In genomic region chr3R:15634135-15634534, dm6 we compare ENCODE assay signal across 4 fruit fly cellular contexts.
TF ChIP-seq lines count a peak whose summit lies in the region.

No protein-coding gene starts in this region.

- no peak for TF ChIP-seq CTCF in whole organism, embryonic (GFP tag; optimal IDR thresholded peaks at IDR 0.05; lab: Kevin White, UChicago)

TF ChIP-seq in whole organism, embryonic, 481 proteins besides CTCF, POLR2A, EP300 and RAD21 (continues in another document):
- TF ChIP-seq CG16863 (GFP tag; optimal IDR thresholded peaks at IDR 0.05; lab: Kevin White, UChicago) = no peak
- TF ChIP-seq BEAF-32 (GFP tag; optimal IDR thresholded peaks at IDR 0.05; lab: Kevin White, UChicago) = no peak
- no peak for TF ChIP-seq fd102C (GFP tag; optimal IDR thresholded peaks at IDR 0.05; lab: Kevin White, UChicago)
- TF ChIP-seq Rx (GFP tag; IDR thresholded peaks at IDR 0.05; lab: Robert Waterston, UW) = no peak
- no peak for TF ChIP-seq CG3726 (GFP tag; IDR thresholded peaks at IDR 0.05; lab: Robert Waterston, UW)
- no peak for TF ChIP-seq Scr (GFP tag; IDR thresholded peaks at IDR 0.05; lab: Robert Waterston, UW; ENCODE audit: partially characterized antibody)
- peak; percentile 46 for TF ChIP-seq corto (GFP tag; optimal IDR thresholded peaks at IDR 0.05; lab: Kevin White, UChicago)
- no peak for TF ChIP-seq Fer1 (GFP tag; optimal IDR thresholded peaks at IDR 0.05; lab: Kevin White, UChicago)
- TF ChIP-seq tna (GFP tag; IDR thresholded peaks at IDR 0.05; lab: Robert Waterston, UW; ENCODE audit: partially characterized antibody) = no peak
- no peak for TF ChIP-seq Nf-YA (GFP tag; IDR thresholded peaks at IDR 0.05; lab: Robert Waterston, UW)
- peak; percentile 14 for TF ChIP-seq Sox102F (GFP tag; optimal IDR thresholded peaks at IDR 0.05; lab: Kevin White, UChicago)
- TF ChIP-seq pita (GFP tag; optimal IDR thresholded peaks at IDR 0.05; lab: Kevin White, UChicago) = no peak
- TF ChIP-seq D19A (tag; optimal IDR thresholded peaks at IDR 0.05; lab: Kevin White, UChicago) = peak; percentile 68
- TF ChIP-seq lbe (GFP tag; optimal IDR thresholded peaks at IDR 0.05; lab: Kevin White, UChicago) = peak; percentile 48
- TF ChIP-seq nerfin-1 (tag; optimal IDR thresholded peaks at IDR 0.05; lab: Kevin White, UChicago) = no peak
- no peak for TF ChIP-seq CG6765 (GFP tag; optimal IDR thresholded peaks at IDR 0.05; lab: Kevin White, UChicago)
- peak in 1 of 2 experiments; percentile 9 for TF ChIP-seq bsh (GFP tag; optimal IDR thresholded peaks at IDR 0.05; lab: Kevin White, UChicago)
- TF ChIP-seq CG6254 (GFP tag; optimal IDR thresholded peaks at IDR 0.05; lab: Kevin White, UChicago) = no peak
- TF ChIP-seq pros (GFP tag; optimal IDR thresholded peaks at IDR 0.05; lab: Kevin White, UChicago) = no peak
- TF ChIP-seq CG17359 (tag; optimal IDR thresholded peaks at IDR 0.05; lab: Kevin White, UChicago) = no peak
- TF ChIP-seq Rfx (GFP tag; IDR thresholded peaks at IDR 0.05; lab: Robert Waterston, UW) = no peak
- TF ChIP-seq Dref (GFP tag; IDR thresholded peaks at IDR 0.05; lab: Robert Waterston, UW) = no peak
- TF ChIP-seq CG3838 (GFP tag; optimal IDR thresholded peaks at IDR 0.05; lab: Kevin White, UChicago) = no peak
- TF ChIP-seq Atf6 (GFP tag; IDR thresholded peaks at IDR 0.05; lab: Robert Waterston, UW) = no peak

TF ChIP-seq in whole organism, prepupa, 60 proteins besides CTCF, POLR2A, EP300 and RAD21 (continues in another document):
- TF ChIP-seq CG10631 (GFP tag; optimal IDR thresholded peaks at IDR 0.05; lab: Kevin White, UChicago) (peak; percentile 76), Gug (GFP tag; IDR thresholded peaks at IDR 0.05; lab: Robert Waterston, UW) (no peak), CG11902 (GFP tag; optimal IDR thresholded peaks at IDR 0.05; lab: Kevin White, UChicago) (peak; percentile 54), acj6 (GFP tag; optimal IDR thresholded peaks at IDR 0.05; lab: Kevin White, UChicago) (peak; percentile 71), OdsH (GFP tag; optimal IDR thresholded peaks at IDR 0.05; lab: Kevin White, UChicago) (peak; percentile 66), CG6808 (GFP tag; optimal IDR thresholded peaks at IDR 0.05; lab: Kevin White, UChicago) (peak; percentile 55), topi (GFP tag; optimal IDR thresholded peaks at IDR 0.05; lab: Kevin White, UChicago) (peak; percentile 74), Ets96B (tag; optimal IDR thresholded peaks at IDR 0.05; lab: Kevin White, UChicago) (peak; percentile 79), Sox15 (GFP tag; optimal IDR thresholded peaks at IDR 0.05; lab: Kevin White, UChicago) (peak; percentile 48), CG3032 (tag; optimal IDR thresholded peaks at IDR 0.05; lab: Kevin White, UChicago) (peak; percentile 74), Lpt (GFP tag; optimal IDR thresholded peaks at IDR 0.05; lab: Kevin White, UChicago) (no peak), CG8319 (GFP tag; optimal IDR thresholded peaks at IDR 0.05; lab: Kevin White, UChicago) (peak; percentile 11), dac (GFP tag; optimal IDR thresholded peaks at IDR 0.05; lab: Kevin White, UChicago) (no peak), CG8632 (GFP tag; optimal IDR thresholded peaks at IDR 0.05; lab: Kevin White, UChicago) (peak; percentile 57), vri (GFP tag; optimal IDR thresholded peaks at IDR 0.05; lab: Kevin White, UChicago) (peak; percentile 67), CG31627 (GFP tag; optimal IDR thresholded peaks at IDR 0.05; lab: Kevin White, UChicago) (peak; percentile 68), Met (GFP tag; optimal IDR thresholded peaks at IDR 0.05; lab: Kevin White, UChicago) (peak; percentile 71), Hr39 (GFP tag; optimal IDR thresholded peaks at IDR 0.05; lab: Kevin White, UChicago) (peak; percentile 68), Blimp-1 (GFP tag; optimal IDR thresholded peaks at IDR 0.05; lab: Kevin White, UChicago) (no peak), esn (GFP tag; optimal IDR thresholded peaks at IDR 0.05; lab: Kevin White, UChicago) (peak; percentile 80), Eip93F (GFP tag; optimal IDR thresholded peaks at IDR 0.05; lab: Kevin White, UChicago) (peak; percentile 11), CG6276 (GFP tag; optimal IDR thresholded peaks at IDR 0.05; lab: Kevin White, UChicago) (no peak), svp (GFP tag; lab: Kevin White, UChicago) (peak; percentile 91), CG7368 (GFP tag; optimal IDR thresholded peaks at IDR 0.05; lab: Kevin White, UChicago) (peak; percentile 11)

TF ChIP-seq in whole organism, pupa, 21 proteins besides CTCF, POLR2A, EP300 and RAD21:
- TF ChIP-seq Ets98B (GFP tag; IDR thresholded peaks at IDR 0.05; lab: Robert Waterston, UW) (no peak; the same call in 1 of the 2 replicates), D1 (tag; optimal IDR thresholded peaks at IDR 0.05; lab: Kevin White, UChicago) (no peak), CG9948 (tag; optimal IDR thresholded peaks at IDR 0.05; lab: Kevin White, UChicago) (peak; percentile 66), CG14655 (GFP tag; optimal IDR thresholded peaks at IDR 0.05; lab: Kevin White, UChicago) (peak; percentile 38), CG32121 (GFP tag; IDR thresholded peaks at IDR 0.05; lab: Robert Waterston, UW) (no peak), CG8159 (tag; optimal IDR thresholded peaks at IDR 0.05; lab: Kevin White, UChicago) (peak; percentile 76), CG12605 (GFP tag; IDR thresholded peaks at IDR 0.05; lab: Robert Waterston, UW) (peak; percentile 20; the same call in 1 of the 2 replicates), CG4496 (GFP tag; IDR thresholded peaks at IDR 0.05; lab: Robert Waterston, UW) (peak; percentile 43; the same call in 1 of the 3 replicates), Snoo (tag; optimal IDR thresholded peaks at IDR 0.05; lab: Kevin White, UChicago) (peak; percentile 67), CG13204 (GFP tag; optimal IDR thresholded peaks at IDR 0.05; lab: Kevin White, UChicago) (peak; percentile 11), gl (tag; optimal IDR thresholded peaks at IDR 0.05; lab: Kevin White, UChicago) (peak; percentile 8), Pif1B (GFP tag; optimal IDR thresholded peaks at IDR 0.05; lab: Kevin White, UChicago) (peak; percentile 39), Pif1A (GFP tag; optimal IDR thresholded peaks at IDR 0.05; lab: Kevin White, UChicago) (peak; percentile 55), CG8301 (tag; optimal IDR thresholded peaks at IDR 0.05; lab: Kevin White, UChicago) (peak; percentile 15), rn (GFP tag; IDR thresholded peaks at IDR 0.05; lab: Robert Waterston, UW) (no peak), fd96Ca (GFP tag; IDR thresholded peaks at IDR 0.05; lab: Robert Waterston, UW) (no peak), CG10348 (GFP tag; IDR thresholded peaks at IDR 0.05; lab: Robert Waterston, UW) (no peak), CG34367 (tag; optimal IDR thresholded peaks at IDR 0.05; lab: Kevin White, UChicago) (peak; percentile 60), CG17806 (tag; optimal IDR thresholded peaks at IDR 0.05; lab: Kevin White, UChicago) (peak; percentile 57), EcR (GFP tag; optimal IDR thresholded peaks at IDR 0.05; lab: Kevin White, UChicago) (peak; percentile 19), CG15710 (tag; optimal IDR thresholded peaks at IDR 0.05; lab: Kevin White, UChicago) (peak; percentile 73)
TF ChIP-seq in whole organism, pupa: peak in this region for 15.

TF ChIP-seq in whole organism, wandering third instar larva, 38 proteins besides CTCF, POLR2A, EP300 and RAD21 (continues in another document):
- TF ChIP-seq Rel (GFP tag; optimal IDR thresholded peaks at IDR 0.05; lab: Kevin White, UChicago) = no peak
- TF ChIP-seq Rel (tag; optimal IDR thresholded peaks at IDR 0.05; lab: Kevin White, UChicago) = no peak
- peak; percentile 72 for TF ChIP-seq fru (GFP tag; optimal IDR thresholded peaks at IDR 0.05; lab: Kevin White, UChicago)
- no peak for TF ChIP-seq Mio (GFP tag; optimal IDR thresholded peaks at IDR 0.05; lab: Kevin White, UChicago)
- peak; percentile 58 for TF ChIP-seq Sp1 (GFP tag; optimal IDR thresholded peaks at IDR 0.05; lab: Kevin White, UChicago)
- TF ChIP-seq dl (GFP tag; optimal IDR thresholded peaks at IDR 0.05; lab: Kevin White, UChicago; ENCODE audit: insufficient read depth in 1 of 2, partially characterized antibody in 2 of 2) = no peak
- peak; percentile 58 for TF ChIP-seq rgr (GFP tag; optimal IDR thresholded peaks at IDR 0.05; lab: Kevin White, UChicago)
- TF ChIP-seq Dif (GFP tag; optimal IDR thresholded peaks at IDR 0.05; lab: Kevin White, UChicago; ENCODE audit: partially characterized antibody) = no peak
- no peak for TF ChIP-seq CG32264 (GFP tag; optimal IDR thresholded peaks at IDR 0.05; lab: Kevin White, UChicago)
- no peak for TF ChIP-seq tai (GFP tag; optimal IDR thresholded peaks at IDR 0.05; lab: Kevin White, UChicago)
- TF ChIP-seq foxo (GFP tag; optimal IDR thresholded peaks at IDR 0.05; lab: Kevin White, UChicago) = peak in 1 of 2 experiments; percentile 74
- TF ChIP-seq h (GFP tag; optimal IDR thresholded peaks at IDR 0.05; lab: Kevin White, UChicago) = peak; percentile 68
- TF ChIP-seq Jra (GFP tag; optimal IDR thresholded peaks at IDR 0.05; lab: Kevin White, UChicago) = no peak
- no peak for TF ChIP-seq usp (GFP tag; optimal IDR thresholded peaks at IDR 0.05; lab: Kevin White, UChicago)
- TF ChIP-seq psq (GFP tag; optimal IDR thresholded peaks at IDR 0.05; lab: Kevin White, UChicago) = peak; percentile 56
- peak; percentile 32 for TF ChIP-seq sage (GFP tag; optimal IDR thresholded peaks at IDR 0.05; lab: Kevin White, UChicago)
- TF ChIP-seq dmrt93B (GFP tag; optimal IDR thresholded peaks at IDR 0.05; lab: Kevin White, UChicago) = peak; percentile 39
- no peak for TF ChIP-seq GATAd (GFP tag; optimal IDR thresholded peaks at IDR 0.05; lab: Kevin White, UChicago)
- no peak for TF ChIP-seq Myc (optimal IDR thresholded peaks at IDR 0.05; lab: Kevin White, UChicago)
- peak; percentile 57 for TF ChIP-seq HLH106 (tag; optimal IDR thresholded peaks at IDR 0.05; lab: Kevin White, UChicago)
- TF ChIP-seq OdsH (GFP tag; optimal IDR thresholded peaks at IDR 0.05; lab: Kevin White, UChicago) = peak; percentile 58
- no peak for TF ChIP-seq brk (GFP tag; optimal IDR thresholded peaks at IDR 0.05; lab: Kevin White, UChicago)
- no peak for TF ChIP-seq CG9705 (GFP tag; optimal IDR thresholded peaks at IDR 0.05; lab: Kevin White, UChicago)
- TF ChIP-seq dsf (GFP tag; optimal IDR thresholded peaks at IDR 0.05; lab: Kevin White, UChicago; ENCODE audit: borderline replicate concordance) = no peak
- no peak for TF ChIP-seq Vsx2 (GFP tag; optimal IDR thresholded peaks at IDR 0.05; lab: Kevin White, UChicago; ENCODE audit: partially characterized antibody)
- no peak for TF ChIP-seq jim (GFP tag; optimal IDR thresholded peaks at IDR 0.05; lab: Kevin White, UChicago)
- TF ChIP-seq Hr83 (GFP tag; optimal IDR thresholded peaks at IDR 0.05; lab: Kevin White, UChicago; ENCODE audit: poor library complexity, severe bottlenecking) = no peak
- TF ChIP-seq ey (GFP tag; optimal IDR thresholded peaks at IDR 0.05; lab: Kevin White, UChicago) = peak; percentile 57
- TF ChIP-seq Dfd (GFP tag; optimal IDR thresholded peaks at IDR 0.05; lab: Kevin White, UChicago) = no peak
- TF ChIP-seq br (GFP tag; optimal IDR thresholded peaks at IDR 0.05; lab: Kevin White, UChicago) = peak; percentile 73
- no peak for TF ChIP-seq pan (optimal IDR thresholded peaks at IDR 0.05; lab: Kevin White, UChicago)
- TF ChIP-seq Abd-B (GFP tag; optimal IDR thresholded peaks at IDR 0.05; lab: Kevin White, UChicago) = no peak

Comparison
In these comparisons a context has a peak if more than half of its experiments do, and no peak if none do; other contexts are left out.
1. Of the 7 proteins assayed by ChIP-seq in both whole organism, embryonic and whole organism, prepupa: peak only in whole organism, embryonic: none; only in whole organism, prepupa: CG16779, CG6854 and Hr39; in both: Sox102F; in neither: 3.